Worm (Caenorhabditis elegans): ENCODE measurements around the gene aexr-3.

Gene aexr-3

DNA sequence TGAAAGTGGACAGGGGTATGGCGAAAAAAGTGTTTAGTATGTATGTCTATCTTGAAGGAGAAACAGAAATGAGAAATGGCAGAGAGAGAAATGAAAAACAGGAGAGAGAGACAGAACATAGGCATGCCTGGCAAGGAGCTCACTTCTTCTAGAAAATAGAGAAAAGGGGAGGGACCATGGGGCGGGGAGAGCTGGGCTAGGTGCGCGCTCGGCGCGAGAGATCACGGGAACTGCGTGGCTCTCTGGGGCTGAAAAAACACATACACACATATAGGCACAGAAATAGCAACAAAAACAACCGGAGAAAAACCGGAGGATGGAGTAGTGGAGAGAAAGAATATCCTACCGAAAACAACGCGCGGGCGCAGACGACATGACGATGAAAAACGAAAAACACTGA, 9.0 kb downstream of the aexr-3 start:
- TF ChIP-seq snpc-4 (tag; optimal IDR thresholded peaks at IDR 0.05) (no peak), ceh-39 (tag; optimal IDR thresholded peaks at IDR 0.05) (no peak), tbx-8 (GFP tag; optimal IDR thresholded peaks at IDR 0.05) (no peak), lsy-2 (tag; optimal IDR thresholded peaks at IDR 0.05) (no peak), blmp-1 (tag; optimal IDR thresholded peaks at IDR 0.05) (no peak), lin-13 (tag; optimal IDR thresholded peaks at IDR 0.05) (no peak), cnd-1 (tag; optimal IDR thresholded peaks at IDR 0.05) (no peak), nhr-2 (tag; optimal IDR thresholded peaks at IDR 0.05) (no peak), nhr-28 (tag; optimal IDR thresholded peaks at IDR 0.05) (no peak), M03D4.4 (tag; optimal IDR thresholded peaks at IDR 0.05) (no peak)

- no peak for TF ChIP-seq ces-1 (GFP tag; optimal IDR thresholded peaks at IDR 0.05)
- TF ChIP-seq sptf-1 (tag; optimal IDR thresholded peaks at IDR 0.05) = no peak
- TF ChIP-seq nhr-12 (tag; optimal IDR thresholded peaks at IDR 0.05) = no peak
- TF ChIP-seq bed-3 (GFP tag; optimal IDR thresholded peaks at IDR 0.05) = no peak
- no peak for TF ChIP-seq nhr-76 (tag; optimal IDR thresholded peaks at IDR 0.05)
- no peak for TF ChIP-seq unc-62 (GFP tag; optimal IDR thresholded peaks at IDR 0.05)
- no peak for TF ChIP-seq ham-2 (GFP tag; optimal IDR thresholded peaks at IDR 0.05)
- no peak for TF ChIP-seq lsy-2 (tag; optimal IDR thresholded peaks at IDR 0.05)
- no peak for TF ChIP-seq nhr-237 (tag; optimal IDR thresholded peaks at IDR 0.05)
- TF ChIP-seq flh-1 (GFP tag; optimal IDR thresholded peaks at IDR 0.05) = no peak
- TF ChIP-seq unc-120 (tag; optimal IDR thresholded peaks at IDR 0.05; ENCODE audit: poor library complexity, severe bottlenecking) = no peak
- TF ChIP-seq mab-5 (tag; optimal IDR thresholded peaks at IDR 0.05) = no peak
- no peak for TF ChIP-seq snpc-4 (tag; optimal IDR thresholded peaks at IDR 0.05)
- TF ChIP-seq ztf-11 (tag; optimal IDR thresholded peaks at IDR 0.05) = no peak
- no peak for TF ChIP-seq ceh-43 (GFP tag; optimal IDR thresholded peaks at IDR 0.05)
- TF ChIP-seq cnd-1 (tag; optimal IDR thresholded peaks at IDR 0.05) = no peak
- TF ChIP-seq hlh-1 (tag; optimal IDR thresholded peaks at IDR 0.05) = no peak
Observed at ce11 chrX:8950507-8951028, 10.4 kb downstream of the aexr-3 start, which contains the start of gene trk-1. TSS of gene trk-1 (minus strand) at chrX:8950978.

DNA sequence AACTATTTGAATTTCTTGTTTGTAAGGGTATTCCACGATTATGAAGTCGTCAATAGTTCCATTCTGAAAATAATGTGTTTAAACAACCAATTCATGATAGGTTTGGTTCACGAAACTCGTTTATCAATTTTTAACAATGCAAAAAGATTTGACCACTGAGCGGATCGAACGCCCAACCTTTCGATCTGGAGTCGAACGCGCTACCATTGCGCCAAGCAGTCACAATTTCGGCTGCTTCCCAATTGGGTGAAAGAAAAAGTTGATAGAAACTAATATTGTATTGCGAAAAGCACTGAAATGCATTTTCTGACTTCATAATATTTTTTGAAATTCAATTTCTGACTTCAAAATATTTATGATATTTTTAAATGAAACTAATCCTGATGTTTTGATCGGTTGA, 16.0 kb downstream of the aexr-3 start:
- TF ChIP-seq ham-2 (GFP tag; optimal IDR thresholded peaks at IDR 0.05) (no peak), unc-120 (tag; optimal IDR thresholded peaks at IDR 0.05; ENCODE audit: poor library complexity, severe bottlenecking) (no peak), sem-2 (GFP tag; optimal IDR thresholded peaks at IDR 0.05) (no peak), blmp-1 (tag; optimal IDR thresholded peaks at IDR 0.05) (no peak), pha-4 (tag; optimal IDR thresholded peaks at IDR 0.05) (no peak), bed-3 (GFP tag; optimal IDR thresholded peaks at IDR 0.05) (no peak), ceh-39 (tag; optimal IDR thresholded peaks at IDR 0.05) (no peak), unc-62 (GFP tag; optimal IDR thresholded peaks at IDR 0.05) (no peak), ces-1 (GFP tag; optimal IDR thresholded peaks at IDR 0.05) (no peak)

ce11 chrX:8944078-8944477, 16.9 kb downstream of the aexr-3 start:
- TF ChIP-seq ham-2 (GFP tag; optimal IDR thresholded peaks at IDR 0.05) = no peak
- peak; percentile 6 for TF ChIP-seq lin-32 (GFP tag; optimal IDR thresholded peaks at IDR 0.05)
- TF ChIP-seq hlh-1 (tag; optimal IDR thresholded peaks at IDR 0.05) = no peak
- no peak for TF ChIP-seq nhr-237 (tag; optimal IDR thresholded peaks at IDR 0.05)
- TF ChIP-seq nhr-28 (tag; optimal IDR thresholded peaks at IDR 0.05) = no peak
- TF ChIP-seq sem-2 (GFP tag; optimal IDR thresholded peaks at IDR 0.05) = peak; percentile 7
- TF ChIP-seq lsy-2 (tag; optimal IDR thresholded peaks at IDR 0.05) = no peak
- peak; percentile 33 for TF ChIP-seq cnd-1 (tag; optimal IDR thresholded peaks at IDR 0.05)
- TF ChIP-seq ceh-83 (GFP tag; optimal IDR thresholded peaks at IDR 0.05) = no peak
- TF ChIP-seq unc-62 (GFP tag; optimal IDR thresholded peaks at IDR 0.05) = no peak
- TF ChIP-seq ztf-11 (tag; optimal IDR thresholded peaks at IDR 0.05) = no peak
- TF ChIP-seq nhr-12 (tag; optimal IDR thresholded peaks at IDR 0.05) = no peak
- no peak for TF ChIP-seq pha-4 (tag; optimal IDR thresholded peaks at IDR 0.05)
- no peak for TF ChIP-seq flh-1 (GFP tag; optimal IDR thresholded peaks at IDR 0.05)
- no peak for TF ChIP-seq snpc-4 (tag; optimal IDR thresholded peaks at IDR 0.05)
- no peak for TF ChIP-seq elt-3 (tag; optimal IDR thresholded peaks at IDR 0.05)
- no peak for TF ChIP-seq lin-13 (tag; optimal IDR thresholded peaks at IDR 0.05)
- no peak for TF ChIP-seq ceh-39 (tag; optimal IDR thresholded peaks at IDR 0.05)
- no peak for TF ChIP-seq ceh-43 (GFP tag; optimal IDR thresholded peaks at IDR 0.05)
- TF ChIP-seq elt-1 (tag; optimal IDR thresholded peaks at IDR 0.05; ENCODE audit: borderline replicate concordance, insufficient read depth) = no peak
- TF ChIP-seq unc-39 (tag; optimal IDR thresholded peaks at IDR 0.05) = no peak
- TF ChIP-seq mab-5 (tag; optimal IDR thresholded peaks at IDR 0.05) = no peak
- TF ChIP-seq ces-1 (GFP tag; optimal IDR thresholded peaks at IDR 0.05) = no peak
- TF ChIP-seq M03D4.4 (tag; optimal IDR thresholded peaks at IDR 0.05) = peak; percentile 45
- TF ChIP-seq mep-1 (tag; optimal IDR thresholded peaks at IDR 0.05) = no peak
- peak; percentile 51 for TF ChIP-seq sptf-1 (tag; optimal IDR thresholded peaks at IDR 0.05)
- peak; percentile 38 for TF ChIP-seq bed-3 (GFP tag; optimal IDR thresholded peaks at IDR 0.05)
- TF ChIP-seq blmp-1 (tag; optimal IDR thresholded peaks at IDR 0.05) = no peak
- TF ChIP-seq drap-1 (GFP tag; optimal IDR thresholded peaks at IDR 0.05) = peak; percentile 10
- TF ChIP-seq unc-120 (tag; optimal IDR thresholded peaks at IDR 0.05; ENCODE audit: poor library complexity, severe bottlenecking) = no peak
- no peak for TF ChIP-seq nhr-76 (tag; optimal IDR thresholded peaks at IDR 0.05)
- TF ChIP-seq zip-8 (tag; optimal IDR thresholded peaks at IDR 0.05) = no peak
- no peak for TF ChIP-seq nhr-2 (tag; optimal IDR thresholded peaks at IDR 0.05)
- TF ChIP-seq tbx-8 (GFP tag; optimal IDR thresholded peaks at IDR 0.05) = no peak
- TF ChIP-seq mls-2 (tag; optimal IDR thresholded peaks at IDR 0.05) = no peak
